Fruit fly (Drosophila melanogaster): ENCODE results near the gene Fit1.

Gene Fit1

DNA sequence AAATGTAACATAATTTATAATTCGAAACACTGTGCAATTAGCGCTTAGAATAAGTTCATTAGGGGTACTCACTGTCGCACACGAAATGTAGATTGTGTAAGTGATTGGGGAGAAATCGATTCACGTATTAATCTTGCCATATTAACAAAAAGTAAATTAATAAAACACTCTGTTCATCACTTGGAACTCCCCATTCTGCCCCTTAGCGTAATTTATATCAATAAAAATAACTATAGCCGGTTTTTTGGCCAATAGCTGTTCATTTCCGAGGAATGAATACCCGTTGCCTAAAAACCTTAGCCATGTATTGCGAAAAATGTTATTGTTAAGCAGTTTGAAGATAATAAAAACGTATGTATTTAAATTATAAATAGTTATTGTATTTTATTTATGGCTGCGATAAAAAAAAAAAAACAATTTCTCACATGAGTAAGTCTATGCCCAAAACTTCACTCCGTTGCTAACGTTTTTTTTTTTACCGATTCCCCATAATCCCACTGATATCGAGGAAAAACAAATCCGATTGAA, 44.0 kb upstream of the Fit1 start, which contains the start of gene Ugt305A1 (continued):
- TF ChIP-seq CG3726 (GFP tag; IDR thresholded peaks at IDR 0.05) (no peak), en (GFP tag; optimal IDR thresholded peaks at IDR 0.05) (no peak), CG8089 (GFP tag; optimal IDR thresholded peaks at IDR 0.05) (no peak), br (optimal IDR thresholded peaks at IDR 0.05) (no peak), CG32772 (GFP tag; IDR thresholded peaks at IDR 0.05) (no peak), Spps (tag; optimal IDR thresholded peaks at IDR 0.05) (no peak), Dek (tag; optimal IDR thresholded peaks at IDR 0.05) (no peak), Pdp1 (GFP tag; optimal IDR thresholded peaks at IDR 0.05) (no peak), CkIIα-i1 (GFP tag; IDR thresholded peaks at IDR 0.05) (no peak), hb (GFP tag; IDR thresholded peaks at IDR 0.05; ENCODE audit: partially characterized antibody) (no peak), bbx (GFP tag; IDR thresholded peaks at IDR 0.05; ENCODE audit: partially characterized antibody) (no peak), CG9932 (GFP tag; IDR thresholded peaks at IDR 0.05) (no peak), dpn (GFP tag; optimal IDR thresholded peaks at IDR 0.05) (peak in 1 of 2 experiments; percentile 3), CoRest (tag; optimal IDR thresholded peaks at IDR 0.05) (no peak), jigr1 (GFP tag; IDR thresholded peaks at IDR 0.05) (no peak), lbe (GFP tag; optimal IDR thresholded peaks at IDR 0.05) (no peak), CG2678 (tag; optimal IDR thresholded peaks at IDR 0.05) (no peak), D19A (tag; optimal IDR thresholded peaks at IDR 0.05) (no peak), Max (GFP tag; optimal IDR thresholded peaks at IDR 0.05) (no peak), slbo (GFP tag; IDR thresholded peaks at IDR 0.05) (0 out of 2 replicates have a peak, but pooled peaks have one; percentile 35), CG8944 (GFP tag; optimal IDR thresholded peaks at IDR 0.05) (no peak), CG4617 (GFP tag; optimal IDR thresholded peaks at IDR 0.05; ENCODE audit: borderline replicate concordance) (no peak), B-H2 (GFP tag; optimal IDR thresholded peaks at IDR 0.05) (no peak), Myb (GFP tag; optimal IDR thresholded peaks at IDR 0.05) (no peak), CG2712 (tag; optimal IDR thresholded peaks at IDR 0.05) (no peak), CG3065 (GFP tag; optimal IDR thresholded peaks at IDR 0.05) (no peak), CG11398 (GFP tag; optimal IDR thresholded peaks at IDR 0.05) (no peak), MTF-1 (GFP tag; optimal IDR thresholded peaks at IDR 0.05; ENCODE audit: borderline replicate concordance) (no peak), pnt (GFP tag; optimal IDR thresholded peaks at IDR 0.05) (no peak), ab (GFP tag; optimal IDR thresholded peaks at IDR 0.05) (no peak), Kr (GFP tag; optimal IDR thresholded peaks at IDR 0.05) (no peak), CG13775 (GFP tag; optimal IDR thresholded peaks at IDR 0.05) (no peak), CG7839 (tag; optimal IDR thresholded peaks at IDR 0.05) (no peak), crol (GFP tag; IDR thresholded peaks at IDR 0.05) (no peak), org-1 (GFP tag; optimal IDR thresholded peaks at IDR 0.05) (no peak), CG33213 (GFP tag; optimal IDR thresholded peaks at IDR 0.05) (no peak), gem (tag; optimal IDR thresholded peaks at IDR 0.05) (no peak), vvl (GFP tag; IDR thresholded peaks at IDR 0.05) (no peak), Ptx1 (GFP tag; IDR thresholded peaks at IDR 0.05) (peak; percentile 28; the same call in 1 of the 2 replicates), gfzf (GFP tag; optimal IDR thresholded peaks at IDR 0.05) (no peak), ssp (GFP tag; IDR thresholded peaks at IDR 0.05) (no peak), wek (GFP tag; optimal IDR thresholded peaks at IDR 0.05) (peak; percentile 50), gce (GFP tag; IDR thresholded peaks at IDR 0.05) (no peak), az2 (GFP tag; optimal IDR thresholded peaks at IDR 0.05) (no peak), gsb (GFP tag; IDR thresholded peaks at IDR 0.05) (no peak), psq (GFP tag; optimal IDR thresholded peaks at IDR 0.05) (no peak), CG12219 (GFP tag; optimal IDR thresholded peaks at IDR 0.05) (no peak), CG4328 (GFP tag; optimal IDR thresholded peaks at IDR 0.05) (no peak), ap (GFP tag; IDR thresholded peaks at IDR 0.05) (no peak), Dfd (GFP tag; optimal IDR thresholded peaks at IDR 0.05) (no peak), CG13287 (GFP tag; IDR thresholded peaks at IDR 0.05; ENCODE audit: partially characterized antibody) (no peak), nau (GFP tag; optimal IDR thresholded peaks at IDR 0.05) (no peak)
